Fruit fly (Drosophila melanogaster): ENCODE measurements around the gene Mkp.

Gene Mkp

dm6 chr3L:203536-204135 lies 19.3 kb upstream of the Mkp start, which contains the start of gene NitFhit (continued):
- TF ChIP-seq NfI (GFP tag; optimal IDR thresholded peaks at IDR 0.05) (no peak), CG4854 (GFP tag; optimal IDR thresholded peaks at IDR 0.05) (no peak), CG3726 (GFP tag; IDR thresholded peaks at IDR 0.05) (no peak), ham (GFP tag; IDR thresholded peaks at IDR 0.05) (no peak), p53 (GFP tag; optimal IDR thresholded peaks at IDR 0.05) (no peak), CG4820 (GFP tag; optimal IDR thresholded peaks at IDR 0.05) (peak; percentile 87), crc (GFP tag; optimal IDR thresholded peaks at IDR 0.05) (no peak), crp (GFP tag; optimal IDR thresholded peaks at IDR 0.05) (peak in 1 of 2 experiments; percentile 73), lbe (GFP tag; optimal IDR thresholded peaks at IDR 0.05) (no peak), lab (GFP tag; optimal IDR thresholded peaks at IDR 0.05) (no peak), CG15514 (GFP tag; optimal IDR thresholded peaks at IDR 0.05) (peak; percentile 7), HmgZ (tag; optimal IDR thresholded peaks at IDR 0.05) (peak; percentile 34), Ets97D (GFP tag; optimal IDR thresholded peaks at IDR 0.05) (peak; percentile 13), CG16815 (GFP tag; optimal IDR thresholded peaks at IDR 0.05) (no peak), Atf3 (GFP tag; optimal IDR thresholded peaks at IDR 0.05) (no peak), ash1 (GFP tag; optimal IDR thresholded peaks at IDR 0.05) (no peak), repo (GFP tag; optimal IDR thresholded peaks at IDR 0.05) (no peak), Abd-B (GFP tag; optimal IDR thresholded peaks at IDR 0.05) (no peak), CG8089 (GFP tag; optimal IDR thresholded peaks at IDR 0.05) (no peak), CG2116 (GFP tag; optimal IDR thresholded peaks at IDR 0.05) (no peak), Nf-YA (GFP tag; IDR thresholded peaks at IDR 0.05) (no peak), Hsf (GFP tag; optimal IDR thresholded peaks at IDR 0.05) (no peak), Mes4 (GFP tag; optimal IDR thresholded peaks at IDR 0.05) (no peak), her (GFP tag; optimal IDR thresholded peaks at IDR 0.05) (no peak), grau (tag; optimal IDR thresholded peaks at IDR 0.05) (no peak), CG10543 (GFP tag; optimal IDR thresholded peaks at IDR 0.05) (peak; percentile 8), onecut (GFP tag; IDR thresholded peaks at IDR 0.05) (no peak), pum (GFP tag; optimal IDR thresholded peaks at IDR 0.05) (no peak), CG6272 (GFP tag; IDR thresholded peaks at IDR 0.05) (no peak), Atf-2 (GFP tag; optimal IDR thresholded peaks at IDR 0.05) (no peak), Deaf1 (tag; optimal IDR thresholded peaks at IDR 0.05) (no peak), chinmo (GFP tag; IDR thresholded peaks at IDR 0.05; ENCODE audit: partially characterized antibody) (no peak), Hr51 (GFP tag; optimal IDR thresholded peaks at IDR 0.05) (no peak), CG11560 (tag; IDR thresholded peaks at IDR 0.05) (no peak), Hmx (GFP tag; optimal IDR thresholded peaks at IDR 0.05) (no peak), CG4404 (GFP tag; IDR thresholded peaks at IDR 0.05) (no peak), esg (GFP tag; conservative IDR thresholded peaks at IDR 0.05) (no peak), CG17829 (tag; optimal IDR thresholded peaks at IDR 0.05) (no peak), knrl (GFP tag; IDR thresholded peaks at IDR 0.05; ENCODE audit: partially characterized antibody) (no peak), slou (GFP tag; optimal IDR thresholded peaks at IDR 0.05) (no peak), CG18619 (GFP tag; optimal IDR thresholded peaks at IDR 0.05) (no peak), jigr1 (GFP tag; IDR thresholded peaks at IDR 0.05) (no peak), Pdp1 (GFP tag; optimal IDR thresholded peaks at IDR 0.05) (peak in 1 of 2 experiments; percentile 89), CG7357 (GFP tag; IDR thresholded peaks at IDR 0.05) (no peak), fru (optimal IDR thresholded peaks at IDR 0.05) (no peak), CG32772 (GFP tag; IDR thresholded peaks at IDR 0.05) (no peak), nau (GFP tag; optimal IDR thresholded peaks at IDR 0.05) (no peak), D19A (tag; optimal IDR thresholded peaks at IDR 0.05) (no peak), so (GFP tag; IDR thresholded peaks at IDR 0.05) (no peak), slbo (GFP tag; IDR thresholded peaks at IDR 0.05) (0 out of 2 replicates have a peak, but pooled peaks have one; percentile 4), CG15696 (tag; optimal IDR thresholded peaks at IDR 0.05) (no peak)

All from whole organism, embryonic.